ENCODE assay signal across 1 fruit fly cellular context in the genomic region with DNA sequence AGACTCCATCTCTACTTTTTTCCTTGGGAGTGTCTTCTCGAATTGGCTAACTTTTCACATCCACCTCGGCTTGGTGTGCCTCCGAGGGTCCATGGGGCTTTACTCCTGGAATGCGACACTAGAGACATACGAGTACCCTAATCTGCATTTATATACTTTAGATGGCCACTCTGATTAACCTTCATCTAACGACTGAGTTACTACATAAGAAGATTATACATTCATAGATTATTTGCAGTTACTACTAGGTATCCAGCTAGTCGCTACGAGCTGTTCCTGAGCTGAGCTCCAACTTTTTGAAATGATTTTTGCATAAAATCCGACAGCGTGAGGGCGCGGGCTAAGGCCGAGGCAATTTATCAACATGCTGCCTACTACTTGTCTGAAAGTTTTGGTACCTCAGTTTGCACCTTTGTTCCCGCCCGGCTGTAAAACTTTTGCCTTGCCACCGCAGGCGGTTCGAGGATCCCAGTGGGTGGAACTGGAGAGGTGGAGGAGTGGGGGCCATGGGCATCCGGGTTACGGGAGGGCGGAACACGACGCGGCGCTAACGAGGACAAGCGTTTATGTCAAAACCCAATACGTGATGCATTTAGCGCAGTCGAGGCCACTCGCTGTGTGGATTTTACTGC.
A peak's percentile ranks its signal among the peaks of the same experiment; 100 is the strongest.
TF ChIP-seq lines count a peak whose summit lies in the region.

No protein-coding gene starts in this region.

TF ChIP-seq in whole organism, prepupa, 60 proteins besides CTCF, POLR2A, EP300 and RAD21 (continued from another document):
- TF ChIP-seq net (GFP tag; optimal IDR thresholded peaks at IDR 0.05; lab: Kevin White, UChicago) (no peak), achi (GFP tag; optimal IDR thresholded peaks at IDR 0.05; lab: Kevin White, UChicago) (peak; percentile 37), esn (GFP tag; optimal IDR thresholded peaks at IDR 0.05; lab: Kevin White, UChicago) (peak; percentile 37), Eip78C (GFP tag; lab: Kevin White, UChicago) (peak; percentile 62), Sox102F (GFP tag; optimal IDR thresholded peaks at IDR 0.05; lab: Kevin White, UChicago) (peak; percentile 55), CG32006 (GFP tag; optimal IDR thresholded peaks at IDR 0.05; lab: Kevin White, UChicago) (peak; percentile 27), eg (GFP tag; IDR thresholded peaks at IDR 0.05; lab: Robert Waterston, UW) (no peak), Ets21C (GFP tag; optimal IDR thresholded peaks at IDR 0.05; lab: Kevin White, UChicago) (no peak), Hr39 (GFP tag; optimal IDR thresholded peaks at IDR 0.05; lab: Kevin White, UChicago) (peak; percentile 23), ss (GFP tag; optimal IDR thresholded peaks at IDR 0.05; lab: Kevin White, UChicago) (no peak), vri (GFP tag; optimal IDR thresholded peaks at IDR 0.05; lab: Kevin White, UChicago) (no peak), CG3032 (tag; optimal IDR thresholded peaks at IDR 0.05; lab: Kevin White, UChicago) (no peak), CG6792 (GFP tag; optimal IDR thresholded peaks at IDR 0.05; lab: Kevin White, UChicago) (peak; percentile 14), CG7368 (GFP tag; optimal IDR thresholded peaks at IDR 0.05; lab: Kevin White, UChicago) (no peak), Gug (GFP tag; IDR thresholded peaks at IDR 0.05; lab: Robert Waterston, UW) (no peak), acj6 (GFP tag; optimal IDR thresholded peaks at IDR 0.05; lab: Kevin White, UChicago) (peak; percentile 10), CG16779 (tag; optimal IDR thresholded peaks at IDR 0.05; lab: Kevin White, UChicago) (no peak), OdsH (GFP tag; optimal IDR thresholded peaks at IDR 0.05; lab: Kevin White, UChicago) (peak; percentile 13), dsx (GFP tag; optimal IDR thresholded peaks at IDR 0.05; lab: Kevin White, UChicago; ENCODE audit: poor library complexity, severe bottlenecking) (no peak), Ets96B (tag; optimal IDR thresholded peaks at IDR 0.05; lab: Kevin White, UChicago) (peak; percentile 28), Eip93F (GFP tag; optimal IDR thresholded peaks at IDR 0.05; lab: Kevin White, UChicago) (no peak), CG6854 (GFP tag; optimal IDR thresholded peaks at IDR 0.05; lab: Kevin White, UChicago) (no peak), CG3919 (GFP tag; optimal IDR thresholded peaks at IDR 0.05; lab: Kevin White, UChicago) (no peak), fkh (GFP tag; optimal IDR thresholded peaks at IDR 0.05; lab: Kevin White, UChicago) (no peak), fd59A (GFP tag; optimal IDR thresholded peaks at IDR 0.05; lab: Kevin White, UChicago) (no peak), CG11902 (GFP tag; optimal IDR thresholded peaks at IDR 0.05; lab: Kevin White, UChicago) (no peak), Met (GFP tag; optimal IDR thresholded peaks at IDR 0.05; lab: Kevin White, UChicago) (peak; percentile 52), CG8119 (GFP tag; IDR thresholded peaks at IDR 0.05; lab: Robert Waterston, UW) (no peak), CG4318 (GFP tag; optimal IDR thresholded peaks at IDR 0.05; lab: Kevin White, UChicago) (no peak), CG11762 (GFP tag; optimal IDR thresholded peaks at IDR 0.05; lab: Kevin White, UChicago; ENCODE audit: insufficient read depth) (no peak), CG6163 (GFP tag; IDR thresholded peaks at IDR 0.05; lab: Robert Waterston, UW) (no peak), CG6808 (GFP tag; optimal IDR thresholded peaks at IDR 0.05; lab: Kevin White, UChicago) (no peak)
